Worm (Caenorhabditis elegans) whole organism, mixed stage, embryonic: ENCODE results near the gene aqp-10.

Experiments
- M03D4.4 ChIP-seq: sonication (generic microtip); optimal IDR thresholded peaks from 2 replicates; lab custom pipeline; 2017; ENCODE audit warnings: mild to moderate bottlenecking, missing genetic modification characterization, missing compliant biosample characterization
- bed-3 ChIP-seq: fragments of 200-800 bp; sonication (Bioruptor generic); optimal IDR thresholded peaks from 3 replicates; lab custom pipeline; 2018; ENCODE audit warnings: mild to moderate bottlenecking, missing genetic modification characterization, moderate library complexity, missing compliant biosample characterization
- blmp-1 ChIP-seq: fragments of 150-350 bp; optimal IDR thresholded peaks from 2 replicates; lab custom pipeline; 2014; ENCODE audit warnings: missing biosample characterization, missing genetic modification characterization
- ceh-39 ChIP-seq: fragments of 150-350 bp; optimal IDR thresholded peaks from 2 replicates; lab custom pipeline; 2014; ENCODE audit warnings: missing biosample characterization, missing genetic modification characterization
- ceh-43 ChIP-seq: fragments of 200-800 bp; sonication (Bioruptor generic); optimal IDR thresholded peaks from 2 replicates; lab custom pipeline; 2018; ENCODE audit warnings: mild to moderate bottlenecking, missing genetic modification characterization, moderate library complexity, missing compliant biosample characterization
- ceh-83 ChIP-seq: fragments of 200-800 bp; sonication (Bioruptor generic); optimal IDR thresholded peaks from 2 replicates; lab custom pipeline; 2018; ENCODE audit warnings: mild to moderate bottlenecking, missing genetic modification characterization, missing compliant biosample characterization
- ces-1 ChIP-seq: fragments of 150-350 bp; optimal IDR thresholded peaks from 2 replicates; lab custom pipeline; 2014; ENCODE audit warnings: missing biosample characterization, missing genetic modification reagents, missing genetic modification characterization
- cnd-1 ChIP-seq: fragments of 200-800 bp; sonication (Bioruptor generic); optimal IDR thresholded peaks from 2 replicates; lab custom pipeline; 2018; ENCODE audit warnings: mild to moderate bottlenecking, missing genetic modification characterization, missing compliant biosample characterization
- drap-1 ChIP-seq: fragments of 200-800 bp; sonication (Bioruptor generic); optimal IDR thresholded peaks from 3 replicates; lab custom pipeline; 2018; ENCODE audit warnings: mild to moderate bottlenecking, missing genetic modification characterization, missing compliant biosample characterization
- elt-1 ChIP-seq: sonication (generic microtip); optimal IDR thresholded peaks from 2 replicates; lab custom pipeline; 2017; ENCODE audit warnings: missing genetic modification characterization, mild to moderate bottlenecking, missing compliant biosample characterization, antibody characterized with exemption, moderate library complexity, borderline replicate concordance; ENCODE audit not compliant: insufficient read depth
- elt-3 ChIP-seq: fragments of 150-350 bp; optimal IDR thresholded peaks from 2 replicates; lab custom pipeline; 2014; ENCODE audit warnings: missing biosample characterization, missing genetic modification characterization
- flh-1 ChIP-seq: fragments of 200-800 bp; sonication (Bioruptor generic); optimal IDR thresholded peaks from 2 replicates; lab custom pipeline; 2018; ENCODE audit warnings: mild to moderate bottlenecking, missing genetic modification characterization, moderate library complexity, missing compliant biosample characterization
- hlh-1 ChIP-seq: fragments of 150-350 bp; optimal IDR thresholded peaks from 2 replicates; lab custom pipeline; 2014; ENCODE audit warnings: missing biosample characterization, missing genetic modification reagents, missing genetic modification characterization
- lin-13 ChIP-seq: fragments of 150-350 bp; optimal IDR thresholded peaks from 2 replicates; lab custom pipeline; 2014; ENCODE audit warnings: missing biosample characterization, missing genetic modification characterization
- lsy-2 ChIP-seq: fragments of 150-350 bp; optimal IDR thresholded peaks from 2 replicates; lab custom pipeline; 2014; ENCODE audit warnings: missing biosample characterization, missing genetic modification characterization
- mab-5 ChIP-seq: fragments of 150-350 bp; optimal IDR thresholded peaks from 2 replicates; lab custom pipeline; 2014; ENCODE audit warnings: missing biosample characterization, missing genetic modification characterization
- mep-1 ChIP-seq: fragments of 150-350 bp; optimal IDR thresholded peaks from 2 replicates; lab custom pipeline; 2017; ENCODE audit warnings: missing biosample characterization, missing genetic modification reagents, missing genetic modification characterization, inconsistent platforms
- mls-2 ChIP-seq: sonication (generic microtip); optimal IDR thresholded peaks from 2 replicates; lab custom pipeline; 2016; ENCODE audit warnings: mild to moderate bottlenecking, missing genetic modification characterization, moderate library complexity, missing compliant biosample characterization
- nhr-28 ChIP-seq: fragments of 150-350 bp; optimal IDR thresholded peaks from 2 replicates; lab custom pipeline; 2014; ENCODE audit warnings: missing biosample characterization, missing genetic modification characterization
- nhr-76 ChIP-seq: sonication (generic microtip); optimal IDR thresholded peaks from 2 replicates; lab custom pipeline; 2017; ENCODE audit warnings: missing biosample characterization, missing genetic modification characterization
- pha-4 ChIP-seq: fragments of 150-350 bp; optimal IDR thresholded peaks from 2 replicates; lab custom pipeline; 2018; ENCODE audit warnings: missing biosample characterization, missing genetic modification reagents, missing genetic modification characterization
- sem-2 ChIP-seq: fragments of 200-800 bp; sonication (Bioruptor generic); optimal IDR thresholded peaks from 2 replicates; lab custom pipeline; 2018; ENCODE audit warnings: mild to moderate bottlenecking, missing genetic modification characterization, missing compliant biosample characterization
- snpc-4 ChIP-seq: fragments of 150-350 bp; optimal IDR thresholded peaks from 2 replicates; lab custom pipeline; 2014; ENCODE audit warnings: missing biosample characterization, missing genetic modification characterization
- tbx-8 ChIP-seq: fragments of 200-800 bp; sonication (Bioruptor generic); optimal IDR thresholded peaks from 2 replicates; lab custom pipeline; 2018; ENCODE audit warnings: mild to moderate bottlenecking, missing genetic modification characterization, moderate library complexity, missing compliant biosample characterization
- unc-120 ChIP-seq: sonication (generic microtip); optimal IDR thresholded peaks from 2 replicates; lab custom pipeline; 2017; ENCODE audit warnings: missing genetic modification characterization, missing compliant biosample characterization; ENCODE audit not compliant: poor library complexity, severe bottlenecking
- unc-39 ChIP-seq: fragments of 150-350 bp; optimal IDR thresholded peaks from 2 replicates; lab custom pipeline; 2014; ENCODE audit warnings: missing biosample characterization, missing genetic modification characterization
- unc-62 ChIP-seq: fragments of 150-350 bp; optimal IDR thresholded peaks from 2 replicates; lab custom pipeline; 2014; ENCODE audit warnings: missing biosample characterization, missing genetic modification reagents, missing genetic modification characterization
- zip-8 ChIP-seq: fragments of 150-350 bp; optimal IDR thresholded peaks from 2 replicates; lab custom pipeline; 2014; ENCODE audit warnings: missing biosample characterization, missing genetic modification characterization
- ztf-11 ChIP-seq: fragments of 150-350 bp; optimal IDR thresholded peaks from 2 replicates; lab custom pipeline; 2014; ENCODE audit warnings: missing biosample characterization, missing genetic modification characterization

aqp-10 gene

ce11 chrII:9769797-9770520 lies at the start of gene aqp-10:
aqp-10 (minus strand) TSS chrII:9769847.
- TF ChIP-seq ces-1 (GFP tag; lab: Kevin White, UChicago), result no peak
- peak; percentile 20 for TF ChIP-seq lsy-2 (tag; lab: Kevin White, UChicago)
- no peak for TF ChIP-seq ztf-11 (tag; lab: Kevin White, UChicago)
- no peak for TF ChIP-seq mep-1 (tag; lab: Kevin White, UChicago)
- TF ChIP-seq pha-4 (tag; lab: Kevin White, UChicago), result peak; percentile 32

DNA sequence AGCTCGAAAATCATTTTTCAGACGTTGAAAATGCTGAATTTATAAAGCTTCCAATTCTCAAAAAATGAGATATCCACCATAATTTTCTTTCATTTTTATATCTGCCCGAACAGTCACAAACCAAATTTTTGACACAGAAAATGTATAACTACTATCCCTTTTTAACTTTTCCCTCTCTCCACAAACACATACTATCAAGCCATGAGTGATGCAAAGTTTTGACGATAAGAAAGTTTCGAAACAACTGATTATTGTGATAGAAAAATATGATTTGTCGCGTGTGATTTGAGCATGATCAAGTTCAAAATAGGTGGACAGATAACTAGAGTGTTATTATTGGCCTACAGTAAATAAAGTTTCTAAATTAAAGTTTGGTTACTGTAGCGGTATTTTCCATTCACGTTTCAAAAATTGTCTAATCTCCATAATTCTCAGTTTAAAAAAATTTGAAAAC lies 37.9 kb upstream of the aqp-10 start, which contains the start of gene cyp-13A8:
Gene cyp-13A8, minus strand, starts transcription at position 51 of the 454 bp plus-strand sequence.
- TF ChIP-seq zip-8 (tag; lab: Kevin White, UChicago) (no peak), unc-120 (tag; lab: Kevin White, UChicago) (no peak), cnd-1 (tag; lab: Kevin White, UChicago) (no peak), ztf-11 (tag; lab: Kevin White, UChicago) (no peak), ceh-43 (no peak), blmp-1 (tag; lab: Kevin White, UChicago) (no peak), elt-3 (no peak), bed-3 (no peak), mep-1 (tag; lab: Kevin White, UChicago) (no peak), ceh-39 (tag; lab: Kevin White, UChicago) (no peak), M03D4.4 (tag; lab: Kevin White, UChicago) (no peak), nhr-76 (tag; lab: Kevin White, UChicago) (no peak), unc-39 (no peak), sem-2 (GFP tag; lab: Kevin White, UChicago) (no peak), hlh-1 (tag; lab: Kevin White, UChicago) (no peak), nhr-28 (tag; lab: Kevin White, UChicago) (no peak), lin-13 (tag; lab: Kevin White, UChicago) (no peak)

ce11 chrII:9803320-9803719 lies 33.7 kb upstream of the aqp-10 start, which contains the start of gene cyp-13A7:
cyp-13A7 (plus strand) TSS chrII:9803620.
- TF ChIP-seq elt-1 (tag; lab: Kevin White, UChicago), result no peak
- TF ChIP-seq mab-5 (tag; lab: Kevin White, UChicago), result no peak
- TF ChIP-seq ceh-83, result no peak
- TF ChIP-seq bed-3, result no peak
- TF ChIP-seq ztf-11 (tag; lab: Kevin White, UChicago), result no peak
- TF ChIP-seq hlh-1 (tag; lab: Kevin White, UChicago), result no peak
- no peak for TF ChIP-seq mls-2 (tag; lab: Kevin White, UChicago)
- TF ChIP-seq ces-1 (GFP tag; lab: Kevin White, UChicago), result no peak
- no peak for TF ChIP-seq tbx-8
- TF ChIP-seq zip-8 (tag; lab: Kevin White, UChicago), result no peak
- no peak for TF ChIP-seq unc-39
- no peak for TF ChIP-seq unc-62 (GFP tag; lab: Kevin White, UChicago)
- no peak for TF ChIP-seq M03D4.4 (tag; lab: Kevin White, UChicago)
- TF ChIP-seq snpc-4 (tag; lab: Kevin White, UChicago), result no peak
- no peak for TF ChIP-seq mep-1 (tag; lab: Kevin White, UChicago)
- TF ChIP-seq pha-4 (tag; lab: Kevin White, UChicago), result no peak
- no peak for TF ChIP-seq flh-1 (GFP tag; lab: Kevin White, UChicago)
- TF ChIP-seq ceh-43, result no peak
- no peak for TF ChIP-seq ceh-39 (tag; lab: Kevin White, UChicago)

DNA sequence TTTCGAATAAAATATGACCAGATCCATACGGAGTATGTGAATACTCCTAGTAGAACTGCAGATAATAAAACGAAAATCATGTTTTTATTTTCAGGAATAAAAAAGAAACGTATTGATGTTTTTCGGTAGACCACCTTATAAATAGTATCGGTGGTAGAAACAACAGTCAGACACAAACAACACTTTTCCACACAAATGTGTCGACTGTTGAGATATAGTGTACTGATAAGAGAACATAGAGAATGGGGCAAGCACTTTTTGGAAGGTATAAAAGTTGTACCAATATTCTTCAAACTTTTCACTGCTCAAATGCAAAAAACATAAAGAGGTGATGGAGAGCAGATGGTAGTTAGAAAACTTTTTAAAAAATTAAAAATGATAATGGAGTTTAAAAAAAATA lies 33.0 kb upstream of the aqp-10 start, which contains the start of gene cyp-13A6:
Gene cyp-13A6, minus strand, starts transcription at position 180 of the 400 bp plus-strand sequence.
- TF ChIP-seq flh-1 (GFP tag; lab: Kevin White, UChicago) (no peak), unc-120 (tag; lab: Kevin White, UChicago) (no peak), drap-1 (GFP tag; lab: Kevin White, UChicago) (no peak), ceh-43 (no peak), bed-3 (no peak), lsy-2 (tag; lab: Kevin White, UChicago) (no peak), mab-5 (tag; lab: Kevin White, UChicago) (no peak), blmp-1 (tag; lab: Kevin White, UChicago) (no peak), ceh-39 (tag; lab: Kevin White, UChicago) (no peak), elt-1 (tag; lab: Kevin White, UChicago) (no peak)
